Comparison of ENCODE assay signal across 1 fruit fly cellular context in the genomic region with DNA sequence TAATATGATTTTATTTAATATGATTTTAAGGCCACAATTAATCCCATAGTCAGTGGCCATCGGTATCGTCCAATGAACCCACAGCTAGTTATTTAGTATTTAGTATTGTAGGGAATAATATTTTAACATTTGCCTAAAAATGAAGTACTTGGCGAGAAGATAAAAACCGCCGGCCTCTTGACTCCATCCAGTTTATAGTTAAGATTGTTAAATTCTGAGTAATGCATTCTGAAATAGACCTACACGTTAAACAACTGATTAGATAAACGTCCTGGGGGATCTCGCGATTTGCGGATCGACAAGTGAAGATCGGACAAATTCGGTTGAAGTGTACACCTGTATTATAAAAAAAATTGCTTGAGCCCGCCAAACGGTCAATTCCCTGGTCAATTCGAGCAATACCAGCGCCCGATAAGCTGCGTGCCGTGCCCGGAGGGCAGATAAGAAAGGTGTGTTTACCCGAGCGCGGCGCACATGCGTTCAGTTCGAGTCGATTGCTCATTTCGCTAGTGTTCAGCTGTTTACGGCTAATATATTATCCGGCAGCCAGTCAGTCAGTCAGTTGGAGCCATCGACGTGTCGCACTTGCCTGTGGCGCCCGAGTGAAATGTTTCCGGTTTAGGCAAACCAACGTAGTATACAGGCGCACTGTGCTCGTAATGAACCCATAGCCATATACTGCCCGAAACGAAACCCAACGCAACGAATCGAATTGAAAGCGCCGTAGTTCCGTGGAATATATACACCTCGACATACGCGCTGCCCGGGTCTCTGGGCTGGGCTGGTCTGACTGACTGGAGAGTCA.
TF ChIP-seq lines count a peak whose summit lies in the region.

No protein-coding gene starts in this region.

TF ChIP-seq in whole organism, embryonic, 481 proteins besides CTCF, POLR2A, EP300 and RAD21 (continued from another document):
- TF ChIP-seq CG11247 (GFP tag; IDR thresholded peaks at IDR 0.05; lab: Robert Waterston, UW) (no peak), CG18764 (GFP tag; optimal IDR thresholded peaks at IDR 0.05; lab: Kevin White, UChicago) (no peak), Myb (GFP tag; optimal IDR thresholded peaks at IDR 0.05; lab: Kevin White, UChicago) (no peak), unc-4 (GFP tag; IDR thresholded peaks at IDR 0.05; lab: Robert Waterston, UW; ENCODE audit: partially characterized antibody) (no peak), sob (GFP tag; IDR thresholded peaks at IDR 0.05; lab: Robert Waterston, UW) (no peak), CG10431 (GFP tag; optimal IDR thresholded peaks at IDR 0.05; lab: Kevin White, UChicago) (no peak), CG10543 (GFP tag; optimal IDR thresholded peaks at IDR 0.05; lab: Kevin White, UChicago) (peak; percentile 80), tio (GFP tag; optimal IDR thresholded peaks at IDR 0.05; lab: Kevin White, UChicago) (no peak), CG10321 (GFP tag; IDR thresholded peaks at IDR 0.05; lab: Robert Waterston, UW) (no peak), Sry-δ (GFP tag; optimal IDR thresholded peaks at IDR 0.05; lab: Kevin White, UChicago) (no peak), CG16813 (GFP tag; IDR thresholded peaks at IDR 0.05; lab: Robert Waterston, UW; ENCODE audit: partially characterized antibody) (no peak), her (GFP tag; optimal IDR thresholded peaks at IDR 0.05; lab: Kevin White, UChicago) (no peak), salm (tag; optimal IDR thresholded peaks at IDR 0.05; lab: Kevin White, UChicago) (no peak), Dp (GFP tag; optimal IDR thresholded peaks at IDR 0.05; lab: Kevin White, UChicago) (no peak), CG31388 (GFP tag; optimal IDR thresholded peaks at IDR 0.05; lab: Kevin White, UChicago) (no peak), dpn (GFP tag; optimal IDR thresholded peaks at IDR 0.05; lab: Kevin White, UChicago) (no peak), hkb (optimal IDR thresholded peaks at IDR 0.05; lab: Kevin White, UChicago) (no peak), hkb (GFP tag; IDR thresholded peaks at IDR 0.05; lab: Robert Waterston, UW) (0 out of 2 replicates have a peak, but pooled peaks have one; percentile 14), repo (GFP tag; optimal IDR thresholded peaks at IDR 0.05; lab: Kevin White, UChicago) (no peak), CG12942 (GFP tag; optimal IDR thresholded peaks at IDR 0.05; lab: Kevin White, UChicago) (no peak), CG9727 (GFP tag; optimal IDR thresholded peaks at IDR 0.05; lab: Kevin White, UChicago) (no peak), cwo (GFP tag; optimal IDR thresholded peaks at IDR 0.05; lab: Kevin White, UChicago) (peak; percentile 72), stc (GFP tag; IDR thresholded peaks at IDR 0.05; lab: Robert Waterston, UW) (no peak), Six4 (GFP tag; optimal IDR thresholded peaks at IDR 0.05; lab: Kevin White, UChicago) (no peak), CG7786 (GFP tag; optimal IDR thresholded peaks at IDR 0.05; lab: Kevin White, UChicago) (no peak), BEAF-32 (GFP tag; optimal IDR thresholded peaks at IDR 0.05; lab: Kevin White, UChicago) (no peak), ranshi (GFP tag; IDR thresholded peaks at IDR 0.05; lab: Robert Waterston, UW) (no peak), ind (GFP tag; optimal IDR thresholded peaks at IDR 0.05; lab: Kevin White, UChicago) (no peak), CG8944 (GFP tag; optimal IDR thresholded peaks at IDR 0.05; lab: Kevin White, UChicago) (no peak), CG15073 (GFP tag; optimal IDR thresholded peaks at IDR 0.05; lab: Kevin White, UChicago) (no peak), otp (GFP tag; IDR thresholded peaks at IDR 0.05; lab: Robert Waterston, UW) (no peak), Med (GFP tag; lab: Kevin White, UChicago) (peak; percentile 69), CG14050 (GFP tag; IDR thresholded peaks at IDR 0.05; lab: Robert Waterston, UW) (no peak), CG11695 (GFP tag; IDR thresholded peaks at IDR 0.05; lab: Robert Waterston, UW) (no peak), Dll (GFP tag; IDR thresholded peaks at IDR 0.05; lab: Robert Waterston, UW; ENCODE audit: partially characterized antibody) (no peak), CG31224 (GFP tag; IDR thresholded peaks at IDR 0.05; lab: Robert Waterston, UW) (no peak), CG14860 (GFP tag; IDR thresholded peaks at IDR 0.05; lab: Robert Waterston, UW; ENCODE audit: partially characterized antibody) (no peak), pros (GFP tag; optimal IDR thresholded peaks at IDR 0.05; lab: Kevin White, UChicago) (no peak), Dad (GFP tag; optimal IDR thresholded peaks at IDR 0.05; lab: Kevin White, UChicago) (no peak), Hand (GFP tag; optimal IDR thresholded peaks at IDR 0.05; lab: Kevin White, UChicago) (peak; percentile 8), CG11723 (GFP tag; optimal IDR thresholded peaks at IDR 0.05; lab: Kevin White, UChicago) (no peak), GATAe (GFP tag; conservative IDR thresholded peaks at IDR 0.05; lab: Robert Waterston, UW) (peak; percentile 62), Dbx (GFP tag; IDR thresholded peaks at IDR 0.05; lab: Robert Waterston, UW) (no peak), chinmo (GFP tag; IDR thresholded peaks at IDR 0.05; lab: Robert Waterston, UW; ENCODE audit: partially characterized antibody) (0 out of 4 replicates have a peak, but pooled peaks have one; percentile 41), CG3838 (GFP tag; optimal IDR thresholded peaks at IDR 0.05; lab: Kevin White, UChicago) (no peak), dmrt99B (tag; optimal IDR thresholded peaks at IDR 0.05; lab: Kevin White, UChicago) (no peak), Blimp-1 (GFP tag; optimal IDR thresholded peaks at IDR 0.05; lab: Kevin White, UChicago) (no peak), CG12769 (tag; optimal IDR thresholded peaks at IDR 0.05; lab: Kevin White, UChicago) (peak; percentile 3), CG14441 (GFP tag; IDR thresholded peaks at IDR 0.05; lab: Robert Waterston, UW) (no peak), CG4404 (GFP tag; IDR thresholded peaks at IDR 0.05; lab: Robert Waterston, UW) (no peak), phol (tag; optimal IDR thresholded peaks at IDR 0.05; lab: Kevin White, UChicago) (no peak), sens (GFP tag; lab: Kevin White, UChicago) (peak; percentile 65), CG10654 (GFP tag; optimal IDR thresholded peaks at IDR 0.05; lab: Kevin White, UChicago) (no peak), nerfin-2 (GFP tag; IDR thresholded peaks at IDR 0.05; lab: Robert Waterston, UW; ENCODE audit: partially characterized antibody) (no peak), CG15011 (GFP tag; optimal IDR thresholded peaks at IDR 0.05; lab: Kevin White, UChicago) (no peak), bab2 (GFP tag; optimal IDR thresholded peaks at IDR 0.05; lab: Kevin White, UChicago) (no peak), CG18619 (GFP tag; optimal IDR thresholded peaks at IDR 0.05; lab: Kevin White, UChicago) (no peak), sens-2 (GFP tag; IDR thresholded peaks at IDR 0.05; lab: Robert Waterston, UW) (no peak), Deaf1 (tag; optimal IDR thresholded peaks at IDR 0.05; lab: Kevin White, UChicago) (peak; percentile 60), Vsx1 (GFP tag; optimal IDR thresholded peaks at IDR 0.05; lab: Kevin White, UChicago) (peak; percentile 55), CG10979 (tag; optimal IDR thresholded peaks at IDR 0.05; lab: Kevin White, UChicago) (no peak), pan (optimal IDR thresholded peaks at IDR 0.05; lab: Kevin White, UChicago) (no peak), pan (GFP tag; optimal IDR thresholded peaks at IDR 0.05 in 1 of 2, IDR thresholded peaks at IDR 0.05 in 1 of 2) (no peak), HHEX (GFP tag; optimal IDR thresholded peaks at IDR 0.05; lab: Kevin White, UChicago) (no peak), cg (GFP tag; optimal IDR thresholded peaks at IDR 0.05; lab: Kevin White, UChicago) (no peak), CG12659 (GFP tag; optimal IDR thresholded peaks at IDR 0.05; lab: Kevin White, UChicago) (no peak), sd (tag; optimal IDR thresholded peaks at IDR 0.05; lab: Kevin White, UChicago) (peak; percentile 60), CG14014 (GFP tag; IDR thresholded peaks at IDR 0.05; lab: Robert Waterston, UW) (no peak), dm (GFP tag; optimal IDR thresholded peaks at IDR 0.05; lab: Kevin White, UChicago) (no peak), Antp (GFP tag; optimal IDR thresholded peaks at IDR 0.05; lab: Kevin White, UChicago) (no peak), Doc3 (GFP tag; IDR thresholded peaks at IDR 0.05; lab: Robert Waterston, UW; ENCODE audit: partially characterized antibody) (no peak), CoRest (tag; optimal IDR thresholded peaks at IDR 0.05; lab: Kevin White, UChicago) (no peak), CG2129 (GFP tag; IDR thresholded peaks at IDR 0.05; lab: Robert Waterston, UW; ENCODE audit: partially characterized antibody) (no peak), Eip74EF (GFP tag; optimal IDR thresholded peaks at IDR 0.05; lab: Kevin White, UChicago) (peak in 1 of 2 experiments; percentile 55), Opbp (GFP tag; IDR thresholded peaks at IDR 0.05; lab: Robert Waterston, UW; ENCODE audit: partially characterized antibody) (no peak), wor (GFP tag; IDR thresholded peaks at IDR 0.05; lab: Robert Waterston, UW) (no peak), CG3281 (GFP tag; optimal IDR thresholded peaks at IDR 0.05; lab: Kevin White, UChicago) (no peak), fu2 (GFP tag; optimal IDR thresholded peaks at IDR 0.05; lab: Kevin White, UChicago) (no peak), D19A (tag; optimal IDR thresholded peaks at IDR 0.05; lab: Kevin White, UChicago) (no peak), CG1024 (GFP tag; IDR thresholded peaks at IDR 0.05; lab: Robert Waterston, UW) (0 out of 2 replicates have a peak, but pooled peaks have one; percentile 14), tap (tag; optimal IDR thresholded peaks at IDR 0.05; lab: Kevin White, UChicago) (no peak), croc (GFP tag; conservative IDR thresholded peaks at IDR 0.05; lab: Robert Waterston, UW) (no peak), Ravus (GFP tag; IDR thresholded peaks at IDR 0.05; lab: Robert Waterston, UW) (no peak), ftz-f1 (GFP tag; optimal IDR thresholded peaks at IDR 0.05; lab: Kevin White, UChicago) (no peak), insv (GFP tag; optimal IDR thresholded peaks at IDR 0.05; lab: Kevin White, UChicago) (no peak), ato (GFP tag; IDR thresholded peaks at IDR 0.05; lab: Robert Waterston, UW; ENCODE audit: partially characterized antibody) (no peak), hb (GFP tag; IDR thresholded peaks at IDR 0.05; lab: Robert Waterston, UW; ENCODE audit: partially characterized antibody) (no peak), p53 (GFP tag; optimal IDR thresholded peaks at IDR 0.05; lab: Kevin White, UChicago) (no peak), Dek (tag; optimal IDR thresholded peaks at IDR 0.05; lab: Kevin White, UChicago) (no peak), crp (GFP tag; optimal IDR thresholded peaks at IDR 0.05; lab: Kevin White, UChicago) (no peak), zfh2 (GFP tag; optimal IDR thresholded peaks at IDR 0.05; lab: Kevin White, UChicago) (no peak), ash1 (GFP tag; optimal IDR thresholded peaks at IDR 0.05; lab: Kevin White, UChicago) (no peak), Max (GFP tag; optimal IDR thresholded peaks at IDR 0.05; lab: Kevin White, UChicago) (no peak), dysf (GFP tag; IDR thresholded peaks at IDR 0.05; lab: Robert Waterston, UW) (0 out of 3 replicates have a peak, but pooled peaks have one; percentile 28), CG16815 (GFP tag; optimal IDR thresholded peaks at IDR 0.05; lab: Kevin White, UChicago) (no peak), CG8388 (GFP tag; optimal IDR thresholded peaks at IDR 0.05; lab: Kevin White, UChicago) (no peak), vvl (GFP tag; IDR thresholded peaks at IDR 0.05; lab: Robert Waterston, UW) (no peak), CG2678 (tag; optimal IDR thresholded peaks at IDR 0.05; lab: Kevin White, UChicago) (no peak), CG6765 (GFP tag; optimal IDR thresholded peaks at IDR 0.05; lab: Kevin White, UChicago) (no peak), Hr78 (GFP tag; optimal IDR thresholded peaks at IDR 0.05; lab: Kevin White, UChicago) (peak in 1 of 2 experiments; percentile 1)
